Worm (Caenorhabditis elegans) whole organism, midembryonic: ENCODE measurements around the gene T12D8.10.

Experiments used
- T22C8.4 ChIP-seq: fragments of 200-800 bp; sonication (Bioruptor generic); IDR thresholded peaks from 2 replicates; pipeline ENCODE4 v1.3.6; 2022; ENCODE audit warnings: missing genetic modification characterization, missing compliant biosample characterization
- cog-1 ChIP-seq: sonication (generic microtip); optimal IDR thresholded peaks from 2 replicates; lab custom pipeline; 2016; ENCODE audit warnings: missing genetic modification characterization, missing compliant biosample characterization
- flt-1 ChIP-seq: fragments of 200-800 bp; sonication (Bioruptor generic); IDR thresholded peaks from 2 replicates; pipeline ENCODE4 v1.3.6; 2022; ENCODE audit warnings: missing genetic modification characterization, missing compliant biosample characterization
- klf-2 ChIP-seq: fragments of 200-800 bp; sonication (Bioruptor generic); conservative IDR thresholded peaks from 2 replicates; pipeline ENCODE4 v1.3.6; 2022; ENCODE audit warnings: missing genetic modification reagents, missing genetic modification characterization, missing compliant biosample characterization
- med-1 ChIP-seq: sonication (generic microtip); optimal IDR thresholded peaks from 2 replicates; lab custom pipeline; 2017; ENCODE audit warnings: missing genetic modification characterization, mild to moderate bottlenecking, missing compliant biosample characterization, antibody characterized with exemption, missing genetic modification reagents; ENCODE audit not compliant: insufficient read depth
- ref-1 ChIP-seq: fragments of 200-800 bp; sonication (Bioruptor generic); conservative IDR thresholded peaks from 2 replicates; pipeline ENCODE4 v1.3.6; 2022; ENCODE audit warnings: missing genetic modification reagents, missing genetic modification characterization, missing compliant biosample characterization
- tab-1 ChIP-seq: fragments of 200-800 bp; sonication (Bioruptor generic); IDR thresholded peaks from 2 replicates; pipeline ENCODE4 v1.3.6; 2022; ENCODE audit warnings: missing genetic modification characterization, missing compliant biosample characterization
- ztf-23 ChIP-seq: fragments of 200-800 bp; sonication (Bioruptor generic); IDR thresholded peaks from 2 replicates; pipeline ENCODE4 v1.3.6; 2022; ENCODE audit warnings: missing genetic modification reagents, missing genetic modification characterization, missing compliant biosample characterization
- ztf-29 ChIP-seq: fragments of 200-800 bp; sonication (Bioruptor generic); IDR thresholded peaks from 2 replicates; pipeline ENCODE4 v1.3.6; 2022; ENCODE audit warnings: missing genetic modification reagents, missing genetic modification characterization, missing compliant biosample characterization

The T12D8.10 gene

DNA sequence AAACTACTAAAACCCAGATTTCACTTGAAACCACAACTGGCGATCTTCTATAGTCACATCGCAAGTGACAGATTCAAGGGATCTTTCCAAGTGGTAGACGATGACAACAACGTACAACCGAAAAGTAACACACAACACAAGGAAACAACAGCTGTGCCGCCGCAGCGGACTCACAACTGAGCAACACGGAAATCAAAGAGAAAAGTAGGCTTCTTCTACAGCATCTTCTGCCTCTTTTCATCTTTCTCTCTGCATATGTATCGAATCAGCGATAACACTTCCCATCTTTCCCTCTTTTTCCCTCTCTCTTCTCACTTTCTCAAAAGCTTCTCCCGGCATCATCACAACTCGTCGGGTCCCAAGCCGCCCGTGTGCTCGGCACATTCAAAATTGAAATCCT, 25.3 kb downstream of the T12D8.10 start, which contains the start of gene T12D8.9:
T12D8.9 (plus strand) TSS at position 312 of the 400 bp plus-strand sequence.
- no peak for TF ChIP-seq med-1 (GFP tag; lab: Kevin White, UChicago)
- TF ChIP-seq tab-1 (GFP tag; lab: Robert Waterston, UW), result no peak
- TF ChIP-seq flt-1 (GFP tag; lab: Robert Waterston, UW), result no peak
- TF ChIP-seq ref-1, result no peak
- TF ChIP-seq T22C8.4 (GFP tag; lab: Robert Waterston, UW), result no peak
- no peak for TF ChIP-seq ztf-29 (GFP tag; lab: Robert Waterston, UW)
- no peak for TF ChIP-seq cog-1 (tag; lab: Kevin White, UChicago)
- TF ChIP-seq ztf-23 (GFP tag; lab: Robert Waterston, UW), result no peak
- no peak for TF ChIP-seq klf-2

DNA sequence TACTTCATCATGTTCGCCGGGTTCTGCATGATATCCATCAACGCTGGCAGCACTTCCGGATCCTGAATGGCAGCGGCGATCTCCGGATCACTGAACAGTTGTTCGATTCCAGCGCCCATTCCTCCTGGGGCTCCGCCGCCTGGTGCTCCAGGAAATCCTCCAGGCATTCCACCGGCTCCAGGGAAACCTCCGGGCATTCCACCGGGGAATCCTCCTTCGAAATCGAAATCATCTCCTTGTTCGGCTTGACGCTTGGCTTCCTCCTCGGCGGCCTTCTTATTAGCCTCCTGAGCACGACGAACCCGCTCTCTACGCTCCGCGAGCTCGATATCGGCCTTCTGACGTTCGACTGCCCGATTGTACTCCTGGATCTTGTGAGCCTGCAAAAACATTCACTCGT, 26.6 kb downstream of the T12D8.10 start:
- no peak for TF ChIP-seq med-1 (GFP tag; lab: Kevin White, UChicago)
- no peak for TF ChIP-seq ztf-23 (GFP tag; lab: Robert Waterston, UW)
- no peak for TF ChIP-seq cog-1 (tag; lab: Kevin White, UChicago)
- 0 out of 2 replicates have a peak, but pooled peaks have one; percentile 10 for TF ChIP-seq flt-1 (GFP tag; lab: Robert Waterston, UW)
- no peak for TF ChIP-seq ztf-29 (GFP tag; lab: Robert Waterston, UW)
- no peak for TF ChIP-seq klf-2

DNA sequence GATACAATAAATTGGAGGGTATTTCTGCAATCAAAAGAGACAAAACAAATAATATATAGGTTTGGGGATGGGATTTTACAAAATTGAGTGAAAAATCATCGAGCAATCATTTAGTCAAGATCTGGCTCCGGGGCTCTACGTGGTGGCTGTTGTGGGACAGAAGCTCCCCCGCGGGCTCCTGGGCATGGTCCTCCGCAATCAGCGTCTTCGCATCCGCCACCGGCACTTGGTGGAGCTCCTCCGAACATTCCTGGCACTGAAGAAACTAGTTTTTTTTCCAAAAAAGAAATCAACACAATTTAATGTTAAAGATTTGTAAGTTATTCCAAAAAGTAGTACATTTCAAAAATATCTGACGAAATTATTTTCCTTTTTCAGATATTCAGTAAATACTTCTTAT, 27.4 kb downstream of the T12D8.10 start:
- TF ChIP-seq ref-1 (no peak), cog-1 (tag; lab: Kevin White, UChicago) (no peak), flt-1 (GFP tag; lab: Robert Waterston, UW) (no peak), tab-1 (GFP tag; lab: Robert Waterston, UW) (no peak), klf-2 (no peak), ztf-29 (GFP tag; lab: Robert Waterston, UW) (no peak), T22C8.4 (GFP tag; lab: Robert Waterston, UW) (no peak), ztf-23 (GFP tag; lab: Robert Waterston, UW) (no peak)

DNA sequence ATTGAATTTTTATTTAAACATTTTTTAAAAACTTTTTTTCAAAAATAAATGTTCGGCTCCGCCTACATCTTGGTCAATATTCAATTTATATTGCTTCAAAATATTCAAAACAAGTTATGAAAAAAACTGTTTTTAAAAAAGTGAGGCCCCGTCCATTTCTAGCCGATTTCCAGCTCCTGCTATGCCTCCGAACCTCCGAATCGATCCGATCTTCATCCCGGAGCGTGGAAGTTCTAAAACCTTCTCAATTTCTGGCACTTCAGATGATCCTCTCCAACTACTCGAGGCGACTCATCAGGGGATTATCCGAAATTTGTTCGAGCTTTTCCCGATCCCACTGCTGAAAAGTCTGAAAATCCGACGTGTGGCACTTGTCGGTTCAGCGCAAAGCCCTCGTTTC, 27.9 kb downstream of the T12D8.10 start:
- TF ChIP-seq med-1 (GFP tag; lab: Kevin White, UChicago) (no peak), ztf-23 (GFP tag; lab: Robert Waterston, UW) (no peak), ref-1 (no peak), flt-1 (GFP tag; lab: Robert Waterston, UW) (no peak), tab-1 (GFP tag; lab: Robert Waterston, UW) (no peak), T22C8.4 (GFP tag; lab: Robert Waterston, UW) (no peak), klf-2 (no peak), cog-1 (tag; lab: Kevin White, UChicago) (no peak), ztf-29 (GFP tag; lab: Robert Waterston, UW) (no peak)

DNA sequence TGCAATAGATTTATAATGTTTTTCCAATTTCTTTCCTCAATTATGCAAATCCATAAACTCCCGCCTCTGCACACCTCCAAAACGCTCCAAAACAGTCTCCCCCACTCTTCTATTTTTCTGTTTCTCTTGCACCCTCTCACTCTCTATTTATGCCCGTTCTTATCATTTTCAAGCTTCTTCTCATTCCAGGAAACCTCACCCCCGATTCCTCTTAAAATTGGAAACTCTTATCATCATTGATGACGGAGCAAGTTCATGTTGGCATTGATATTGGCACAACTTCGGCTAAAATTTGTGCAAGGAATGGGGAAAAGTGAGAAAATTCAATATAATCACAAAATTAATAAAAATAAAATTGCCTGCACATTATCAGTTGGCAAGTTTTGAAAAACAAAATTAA, 34.3 kb downstream of the T12D8.10 start, which contains the start of gene shpk-1:
shpk-1 (plus strand) TSS at position 188 of the 400 bp plus-strand sequence.
- TF ChIP-seq ref-1 (no peak), ztf-29 (GFP tag; lab: Robert Waterston, UW) (no peak), med-1 (GFP tag; lab: Kevin White, UChicago) (no peak), ztf-23 (GFP tag; lab: Robert Waterston, UW) (no peak)

DNA sequence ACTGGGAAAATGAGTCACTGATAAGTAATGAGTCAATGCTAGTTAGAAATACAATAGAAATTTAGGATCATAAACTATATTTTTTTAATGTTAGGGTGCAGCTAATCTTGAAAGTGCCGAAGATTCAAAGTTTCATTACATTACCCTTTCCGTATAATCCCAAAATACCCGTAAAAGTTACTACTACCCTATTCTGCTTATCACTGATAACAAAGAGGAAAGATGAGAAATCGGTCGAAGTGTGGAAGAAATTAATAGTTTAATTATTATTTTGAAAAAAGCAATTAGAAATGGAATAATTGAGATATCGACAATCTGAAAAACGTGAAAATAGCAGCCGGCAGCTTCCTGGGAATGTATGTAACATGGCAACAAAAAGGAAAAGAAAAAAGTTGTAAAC, 35.3 kb downstream of the T12D8.10 start:
- TF ChIP-seq flt-1 (GFP tag; lab: Robert Waterston, UW) (no peak), ztf-23 (GFP tag; lab: Robert Waterston, UW) (no peak), cog-1 (tag; lab: Kevin White, UChicago) (no peak), T22C8.4 (GFP tag; lab: Robert Waterston, UW) (no peak), ref-1 (no peak), med-1 (GFP tag; lab: Kevin White, UChicago) (no peak), tab-1 (GFP tag; lab: Robert Waterston, UW) (no peak), klf-2 (no peak), ztf-29 (GFP tag; lab: Robert Waterston, UW) (no peak)

DNA sequence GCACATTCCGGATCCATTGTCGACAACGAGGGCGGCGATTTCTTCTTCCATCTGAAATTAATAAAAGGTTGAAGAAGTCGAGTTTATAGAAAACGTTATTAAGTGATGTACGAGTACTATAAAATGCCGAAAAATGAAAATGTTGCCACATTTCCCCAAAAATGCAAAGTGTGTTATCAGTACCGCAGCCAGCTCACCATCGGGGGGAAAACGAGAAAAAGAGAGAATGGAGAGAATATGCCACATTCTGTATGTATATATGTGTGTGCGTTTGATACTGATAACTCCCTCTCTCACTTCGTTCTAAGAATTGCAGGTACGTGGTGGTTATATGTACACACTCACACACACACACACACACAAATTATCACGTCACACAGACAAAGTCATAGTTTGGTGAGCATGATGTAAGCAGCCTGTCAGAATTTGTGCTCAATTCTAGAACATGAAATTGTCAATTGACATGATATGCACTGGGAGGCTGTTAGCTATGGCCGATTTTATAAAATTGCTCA, 36.1 kb downstream of the T12D8.10 start, which contains the start of gene act-5:
act-5 (minus strand) TSS at position 51 of the 515 bp plus-strand sequence.
- no peak for TF ChIP-seq T22C8.4 (GFP tag; lab: Robert Waterston, UW)
- no peak for TF ChIP-seq cog-1 (tag; lab: Kevin White, UChicago)
- TF ChIP-seq tab-1 (GFP tag; lab: Robert Waterston, UW), result no peak
- TF ChIP-seq ref-1, result no peak
- no peak for TF ChIP-seq ztf-23 (GFP tag; lab: Robert Waterston, UW)

DNA sequence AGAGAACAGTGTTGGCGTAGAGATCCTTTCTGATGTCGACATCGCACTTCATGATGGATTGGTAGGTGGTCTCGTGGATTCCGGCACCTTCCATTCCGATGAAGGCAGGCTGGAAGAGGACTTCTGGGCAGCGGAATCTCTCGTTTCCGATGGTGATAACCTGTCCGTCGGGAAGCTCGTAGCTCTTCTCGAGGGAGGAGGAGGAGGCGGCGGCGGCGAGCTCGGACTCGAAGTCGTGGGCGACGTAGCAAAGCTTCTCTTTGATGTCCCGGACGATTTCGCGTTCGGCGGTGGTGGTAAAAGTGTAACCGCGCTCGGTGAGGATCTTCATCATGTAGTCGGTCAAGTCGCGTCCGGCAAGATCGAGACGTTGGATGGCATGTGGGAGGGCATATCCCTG, 37.3 kb downstream of the T12D8.10 start:
- no peak for TF ChIP-seq klf-2
- no peak for TF ChIP-seq med-1 (GFP tag; lab: Kevin White, UChicago)
- TF ChIP-seq T22C8.4 (GFP tag; lab: Robert Waterston, UW), result no peak
- TF ChIP-seq ref-1, result no peak
- no peak for TF ChIP-seq cog-1 (tag; lab: Kevin White, UChicago)
- TF ChIP-seq flt-1 (GFP tag; lab: Robert Waterston, UW), result no peak
- no peak for TF ChIP-seq tab-1 (GFP tag; lab: Robert Waterston, UW)
- TF ChIP-seq ztf-23 (GFP tag; lab: Robert Waterston, UW), result no peak
- TF ChIP-seq ztf-29 (GFP tag; lab: Robert Waterston, UW), result no peak

DNA sequence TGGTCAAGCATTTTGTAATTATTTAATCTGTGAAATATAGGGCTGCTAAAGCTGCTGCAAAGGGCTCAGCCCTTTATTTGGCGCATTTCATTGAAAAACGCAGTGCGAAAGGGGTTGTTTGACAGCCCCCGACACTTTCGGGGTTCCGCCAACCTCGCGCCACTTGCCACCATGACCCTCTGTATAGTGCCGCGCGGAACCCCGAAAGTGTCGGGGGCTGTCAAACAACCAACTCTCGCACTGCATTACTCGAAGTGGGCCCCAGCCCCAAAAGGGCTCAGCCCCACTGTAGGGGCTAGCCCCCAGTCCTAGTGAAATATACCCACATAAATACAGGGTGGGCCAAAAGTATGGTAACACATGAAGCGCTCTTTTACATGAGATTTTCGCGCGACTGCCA, 41.9 kb downstream of the T12D8.10 start:
- TF ChIP-seq tab-1 (GFP tag; lab: Robert Waterston, UW) (no peak), klf-2 (no peak), med-1 (GFP tag; lab: Kevin White, UChicago) (no peak), cog-1 (tag; lab: Kevin White, UChicago) (no peak), flt-1 (GFP tag; lab: Robert Waterston, UW) (no peak), ztf-29 (GFP tag; lab: Robert Waterston, UW) (no peak), T22C8.4 (GFP tag; lab: Robert Waterston, UW) (no peak), ref-1 (no peak), ztf-23 (GFP tag; lab: Robert Waterston, UW) (no peak)
